Worm (Caenorhabditis elegans): ENCODE results near the gene T25B6.4.

T25B6.4 gene

ce11 chrX:9015420-9015819 lies at the start of gene T25B6.4:
T25B6.4 (plus strand) TSS chrX:9015720.
- TF ChIP-seq Y116A8C.19 (tag; optimal IDR thresholded peaks at IDR 0.05; ENCODE audit: borderline replicate concordance) (no peak), sptf-1 (tag; optimal IDR thresholded peaks at IDR 0.05) (no peak), nhr-19 (GFP tag; conservative IDR thresholded peaks at IDR 0.05) (no peak), nhr-20 (tag; optimal IDR thresholded peaks at IDR 0.05) (no peak), lin-35 (GFP tag; optimal IDR thresholded peaks at IDR 0.05) (no peak), swsn-7 (tag; optimal IDR thresholded peaks at IDR 0.05) (no peak), jun-1 (tag; optimal IDR thresholded peaks at IDR 0.05) (no peak), efl-3 (GFP tag; optimal IDR thresholded peaks at IDR 0.05) (no peak)

ce11 chrX:8969111-8970048 lies 46.1 kb upstream of the T25B6.4 start:
- no peak for TF ChIP-seq mdl-1 (tag; optimal IDR thresholded peaks at IDR 0.05)
- peak; percentile 61 for TF ChIP-seq fkh-8 (tag; optimal IDR thresholded peaks at IDR 0.05)
- no peak for TF ChIP-seq lin-15B (tag; optimal IDR thresholded peaks at IDR 0.05)
- no peak for TF ChIP-seq unc-98 (GFP tag; IDR thresholded peaks at IDR 0.05)
- TF ChIP-seq nhr-90 (tag; optimal IDR thresholded peaks at IDR 0.05; ENCODE audit: poor library complexity) = peak; percentile 20
- no peak for TF ChIP-seq efl-1 (optimal IDR thresholded peaks at IDR 0.05)
- peak in 1 of 2 experiments; percentile 36 for TF ChIP-seq efl-1 (GFP tag; optimal IDR thresholded peaks at IDR 0.05 in 1 of 2)
- no peak for TF ChIP-seq nhr-77 (tag; optimal IDR thresholded peaks at IDR 0.05)
- TF ChIP-seq sox-4 (tag; optimal IDR thresholded peaks at IDR 0.05) = peak; percentile 86
- TF ChIP-seq Y116A8C.19 (tag; optimal IDR thresholded peaks at IDR 0.05; ENCODE audit: borderline replicate concordance) = no peak
- TF ChIP-seq dsc-1 (tag; optimal IDR thresholded peaks at IDR 0.05) = peak; percentile 87
- no peak for TF ChIP-seq ces-1 (GFP tag; optimal IDR thresholded peaks at IDR 0.05)
- peak; percentile 60 for TF ChIP-seq pax-3 (tag; optimal IDR thresholded peaks at IDR 0.05)
- no peak for TF ChIP-seq nhr-20 (tag; optimal IDR thresholded peaks at IDR 0.05)
- no peak for TF ChIP-seq mef-2 (tag; optimal IDR thresholded peaks at IDR 0.05)
- peak; percentile 8 for TF ChIP-seq mep-1 (tag; optimal IDR thresholded peaks at IDR 0.05)
- TF ChIP-seq C04F5.9 (tag; optimal IDR thresholded peaks at IDR 0.05) = no peak
- TF ChIP-seq unc-86 (tag; optimal IDR thresholded peaks at IDR 0.05) = no peak
- TF ChIP-seq skn-1 (tag; optimal IDR thresholded peaks at IDR 0.05) = no peak
- TF ChIP-seq nhr-47 (tag; optimal IDR thresholded peaks at IDR 0.05) = peak; percentile 20
- TF ChIP-seq nhr-85 (tag) = peak; percentile 64
- TF ChIP-seq nhr-19 (GFP tag; conservative IDR thresholded peaks at IDR 0.05) = no peak; the same call in 1 of the 2 replicates
- no peak for TF ChIP-seq fkh-10 (GFP tag; optimal IDR thresholded peaks at IDR 0.05)
- no peak for TF ChIP-seq grh-1 (GFP tag; IDR thresholded peaks at IDR 0.05)
- TF ChIP-seq nhr-71 (tag; optimal IDR thresholded peaks at IDR 0.05) = peak; percentile 28
- TF ChIP-seq aha-1 (tag; optimal IDR thresholded peaks at IDR 0.05) = no peak
- no peak for TF ChIP-seq ztf-4 (tag; optimal IDR thresholded peaks at IDR 0.05)
- no peak for TF ChIP-seq nhr-237 (tag; optimal IDR thresholded peaks at IDR 0.05)
- peak; percentile 13 for TF ChIP-seq snu-23 (GFP tag; optimal IDR thresholded peaks at IDR 0.05)

DNA sequence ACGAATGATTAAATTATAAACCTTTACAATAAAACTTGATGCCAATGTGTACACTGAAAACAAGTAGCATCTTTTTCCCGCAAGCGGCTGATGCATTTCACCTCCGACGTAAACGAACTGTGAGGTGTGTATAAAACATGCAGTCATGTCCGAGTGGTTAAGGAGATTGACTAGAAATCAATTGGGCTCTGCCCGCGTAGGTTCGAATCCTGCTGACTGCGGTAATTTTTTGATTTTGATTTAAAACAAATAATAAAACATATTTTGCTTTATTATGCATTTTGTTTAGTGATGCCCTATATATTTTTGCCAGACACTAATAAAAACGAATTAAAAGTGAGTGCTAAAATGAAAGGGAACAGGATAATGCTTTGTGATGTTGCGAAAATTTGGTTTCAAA lies 44.1 kb upstream of the T25B6.4 start:
- TF ChIP-seq ceh-82 (tag; optimal IDR thresholded peaks at IDR 0.05) (peak in 1 of 3 experiments; percentile 2), tlp-1 (tag; optimal IDR thresholded peaks at IDR 0.05) (no peak), aly-2 (tag; optimal IDR thresholded peaks at IDR 0.05) (no peak), F16B12.6 (tag; optimal IDR thresholded peaks at IDR 0.05) (no peak), swsn-7 (tag; optimal IDR thresholded peaks at IDR 0.05) (peak; percentile 49), isw-1 (GFP tag; IDR thresholded peaks at IDR 0.05) (no peak), fkh-4 (tag; optimal IDR thresholded peaks at IDR 0.05; ENCODE audit: borderline replicate concordance) (no peak), mef-2 (tag; optimal IDR thresholded peaks at IDR 0.05) (no peak), efl-3 (GFP tag; optimal IDR thresholded peaks at IDR 0.05) (no peak), sox-4 (tag; optimal IDR thresholded peaks at IDR 0.05) (no peak), hpl-2 (GFP tag; optimal IDR thresholded peaks at IDR 0.05) (no peak), unc-130 (tag; optimal IDR thresholded peaks at IDR 0.05) (peak; percentile 59), C04F5.9 (tag; optimal IDR thresholded peaks at IDR 0.05) (no peak), tbx-2 (tag; optimal IDR thresholded peaks at IDR 0.05) (peak; percentile 30), snpc-4 (tag; optimal IDR thresholded peaks at IDR 0.05) (no peak), fkh-8 (tag; optimal IDR thresholded peaks at IDR 0.05) (no peak), ama-1 (optimal IDR thresholded peaks at IDR 0.05) (no peak), nhr-237 (tag; optimal IDR thresholded peaks at IDR 0.05) (no peak), lin-35 (GFP tag; optimal IDR thresholded peaks at IDR 0.05) (peak in 1 of 2 experiments; percentile 11), nhr-28 (tag; optimal IDR thresholded peaks at IDR 0.05) (no peak), nhr-76 (tag; optimal IDR thresholded peaks at IDR 0.05) (no peak), mep-1 (tag; optimal IDR thresholded peaks at IDR 0.05) (peak; percentile 47), nhr-47 (tag; optimal IDR thresholded peaks at IDR 0.05) (peak; percentile 66), ztf-4 (tag; optimal IDR thresholded peaks at IDR 0.05) (no peak), ces-1 (GFP tag; optimal IDR thresholded peaks at IDR 0.05) (no peak), irx-1 (tag; optimal IDR thresholded peaks at IDR 0.05) (peak; percentile 9), ets-5 (GFP tag; IDR thresholded peaks at IDR 0.05) (no peak)

All from whole organism, L1 larva.